Fruit fly (Drosophila melanogaster) whole organism, pupa: ENCODE data around the gene Obp99b.
A peak's percentile ranks its signal among the peaks of the same experiment; 100 is the strongest.

Experiments
- CG10348 ChIP-seq: fragments of 200-800 bp; sonication (Bioruptor generic); IDR thresholded peaks from 2 replicates; pipeline ENCODE4 v1.3.6; 2022; ENCODE audit warnings: missing biosample characterization, missing genetic modification characterization
- CG12605 ChIP-seq: fragments of 200-800 bp; sonication (Bioruptor generic); IDR thresholded peaks from 2 replicates; pipeline ENCODE4 v1.3.6; 2022; ENCODE audit warnings: missing biosample characterization, missing genetic modification characterization
- CG13204 ChIP-seq: fragments of 200-800 bp; sonication (Bioruptor generic); optimal IDR thresholded peaks from 2 replicates; lab custom pipeline; 2018; ENCODE audit warnings: missing biosample characterization, mild to moderate bottlenecking, missing genetic modification characterization, moderate library complexity
- CG14655 ChIP-seq: fragments of 200-800 bp; sonication (Bioruptor generic); optimal IDR thresholded peaks from 3 replicates; lab custom pipeline; 2017; ENCODE audit warnings: mild to moderate bottlenecking, missing biosample characterization, missing genetic modification reagents, missing genetic modification characterization
- CG15710 ChIP-seq: fragments of 200-800 bp; sonication (Bioruptor generic); optimal IDR thresholded peaks from 2 replicates; lab custom pipeline; 2018; ENCODE audit warnings: missing biosample characterization, mild to moderate bottlenecking, missing genetic modification characterization, moderate library complexity
- CG17806 ChIP-seq: fragments of 200-800 bp; sonication (Bioruptor generic); optimal IDR thresholded peaks from 2 replicates; lab custom pipeline; 2018; ENCODE audit warnings: missing biosample characterization, mild to moderate bottlenecking, missing genetic modification characterization, moderate library complexity
- CG32121 ChIP-seq: fragments of 200-800 bp; sonication (Bioruptor generic); IDR thresholded peaks from 2 replicates; pipeline ENCODE4 v1.3.6; 2022; ENCODE audit warnings: missing biosample characterization, missing genetic modification characterization
- CG34367 ChIP-seq: fragments of 200-800 bp; sonication (Bioruptor generic); optimal IDR thresholded peaks from 2 replicates; lab custom pipeline; 2018; ENCODE audit warnings: missing biosample characterization, mild to moderate bottlenecking, missing genetic modification characterization
- CG4496 ChIP-seq: fragments of 200-800 bp; sonication (Bioruptor generic); IDR thresholded peaks from 3 replicates; pipeline ENCODE4 v1.3.6; 2022; ENCODE audit warnings: missing biosample characterization, missing genetic modification characterization
- CG8159 ChIP-seq: fragments of 200-800 bp; sonication (Bioruptor generic); optimal IDR thresholded peaks from 3 replicates; lab custom pipeline; 2018; ENCODE audit warnings: missing biosample characterization, mild to moderate bottlenecking, missing genetic modification characterization, moderate library complexity
- CG8301 ChIP-seq: fragments of 200-800 bp; sonication (Bioruptor generic); optimal IDR thresholded peaks from 2 replicates; lab custom pipeline; 2018; ENCODE audit warnings: missing biosample characterization, mild to moderate bottlenecking, missing genetic modification characterization
- CG9948 ChIP-seq: fragments of 200-800 bp; sonication (Bioruptor generic); optimal IDR thresholded peaks from 2 replicates; lab custom pipeline; 2018; ENCODE audit warnings: missing biosample characterization, mild to moderate bottlenecking, missing genetic modification characterization, moderate library complexity
- D1 ChIP-seq: fragments of 200-800 bp; sonication (Bioruptor generic); optimal IDR thresholded peaks from 2 replicates; lab custom pipeline; 2018; ENCODE audit warnings: missing biosample characterization, mild to moderate bottlenecking, missing genetic modification characterization, moderate library complexity
- EcR ChIP-seq: fragments of 200-800 bp; sonication (Bioruptor generic); optimal IDR thresholded peaks from 3 replicates; lab custom pipeline; 2019; ENCODE audit warnings: missing biosample characterization, missing genetic modification characterization, mild to moderate bottlenecking, moderate library complexity, missing genetic modification reagents
- Ets98B ChIP-seq: fragments of 200-800 bp; sonication (Bioruptor generic); IDR thresholded peaks from 2 replicates; pipeline ENCODE4 v1.3.6; 2022; ENCODE audit warnings: missing biosample characterization, missing genetic modification characterization
- Pif1A ChIP-seq: fragments of 200-800 bp; sonication (Bioruptor generic); optimal IDR thresholded peaks from 3 replicates; lab custom pipeline; 2016; ENCODE audit warnings: missing biosample characterization, missing genetic modification characterization
- Pif1B ChIP-seq: fragments of 200-800 bp; sonication (Bioruptor generic); optimal IDR thresholded peaks from 3 replicates; lab custom pipeline; 2016; ENCODE audit warnings: missing biosample characterization, missing genetic modification characterization
- Snoo ChIP-seq: fragments of 200-800 bp; sonication (Bioruptor generic); optimal IDR thresholded peaks from 3 replicates; lab custom pipeline; 2017; ENCODE audit warnings: missing biosample characterization, mild to moderate bottlenecking, missing genetic modification characterization, inconsistent platforms
- fd96Ca ChIP-seq: fragments of 200-800 bp; sonication (Bioruptor generic); IDR thresholded peaks from 3 replicates; pipeline ENCODE4 v1.3.6; 2022; ENCODE audit warnings: missing biosample characterization, missing genetic modification characterization
- gl ChIP-seq: fragments of 200-800 bp; sonication (Bioruptor generic); optimal IDR thresholded peaks from 2 replicates; lab custom pipeline; 2018; ENCODE audit warnings: missing biosample characterization, mild to moderate bottlenecking, missing genetic modification characterization
- rn ChIP-seq: fragments of 200-800 bp; sonication (Bioruptor generic); IDR thresholded peaks from 2 replicates; pipeline ENCODE4 v1.3.6; 2022; ENCODE audit warnings: missing biosample characterization, missing genetic modification characterization

The Obp99b gene

dm6 chr3R:29716782-29717317 lies at the start of gene Obp99b:
TSS of gene Obp99b (minus strand) at chr3R:29716896.
- TF ChIP-seq CG13204 (GFP tag; lab: Kevin White, UChicago) (peak; percentile 58), CG9948 (tag; lab: Kevin White, UChicago) (peak; percentile 29), gl (peak; percentile 74), Ets98B (GFP tag; lab: Robert Waterston, UW) (peak; percentile 69; the same call in 1 of the 2 replicates), fd96Ca (GFP tag; lab: Robert Waterston, UW) (peak; percentile 75; the same call in 2 of the 3 replicates), CG8301 (peak; percentile 64), D1 (tag; lab: Kevin White, UChicago) (no peak), CG34367 (tag; lab: Kevin White, UChicago) (peak; percentile 71), CG10348 (no peak), CG15710 (tag; lab: Kevin White, UChicago) (peak; percentile 36), rn (GFP tag; lab: Robert Waterston, UW) (0 out of 2 replicates have a peak, but pooled peaks have one; percentile 11), Pif1A (GFP tag; lab: Kevin White, UChicago) (peak; percentile 69), CG14655 (GFP tag; lab: Kevin White, UChicago) (peak; percentile 78), EcR (GFP tag; lab: Kevin White, UChicago) (peak; percentile 52), CG32121 (GFP tag; lab: Robert Waterston, UW) (peak; percentile 63; the same call in 1 of the 2 replicates), CG4496 (peak; percentile 84), Snoo (tag; lab: Kevin White, UChicago) (peak; percentile 63), CG12605 (peak; percentile 53; the same call in 1 of the 2 replicates), CG17806 (peak; percentile 42), CG8159 (tag; lab: Kevin White, UChicago) (peak; percentile 48), Pif1B (peak; percentile 24)

- TF ChIP-seq fd96Ca (GFP tag; lab: Robert Waterston, UW), result no peak
- no peak for TF ChIP-seq CG34367 (tag; lab: Kevin White, UChicago)
- TF ChIP-seq Pif1B, result no peak
- peak; percentile 7 for TF ChIP-seq CG13204 (GFP tag; lab: Kevin White, UChicago)
- TF ChIP-seq CG12605, result no peak
- TF ChIP-seq CG17806, result no peak
- TF ChIP-seq CG10348, result no peak
- no peak for TF ChIP-seq Pif1A (GFP tag; lab: Kevin White, UChicago)
- no peak for TF ChIP-seq Snoo (tag; lab: Kevin White, UChicago)
- no peak for TF ChIP-seq D1 (tag; lab: Kevin White, UChicago)
- TF ChIP-seq CG4496, result peak; percentile 42; the same call in 2 of the 3 replicates
- TF ChIP-seq CG15710 (tag; lab: Kevin White, UChicago), result no peak
- TF ChIP-seq CG14655 (GFP tag; lab: Kevin White, UChicago), result no peak
- no peak for TF ChIP-seq CG8301
- no peak for TF ChIP-seq CG8159 (tag; lab: Kevin White, UChicago)
- no peak for TF ChIP-seq CG32121 (GFP tag; lab: Robert Waterston, UW)
- TF ChIP-seq rn (GFP tag; lab: Robert Waterston, UW), result no peak
Observed at dm6 chr3R:29765267-29766095, 48.8 kb upstream of the Obp99b start, which contains the start of gene kay. TSS of gene kay (plus strand) at chr3R:29765995.

dm6 chr3R:29764249-29765042 lies 47.8 kb upstream of the Obp99b start:
- TF ChIP-seq CG13204 (GFP tag; lab: Kevin White, UChicago) (peak; percentile 11), D1 (tag; lab: Kevin White, UChicago) (no peak), EcR (GFP tag; lab: Kevin White, UChicago) (peak; percentile 95)

dm6 chr3R:29763804-29764203 lies 47.1 kb upstream of the Obp99b start:
- TF ChIP-seq rn (GFP tag; lab: Robert Waterston, UW) (no peak), gl (no peak), CG17806 (peak; percentile 22), D1 (tag; lab: Kevin White, UChicago) (no peak), Pif1A (GFP tag; lab: Kevin White, UChicago) (no peak), Pif1B (no peak), CG10348 (no peak), CG9948 (tag; lab: Kevin White, UChicago) (no peak), CG14655 (GFP tag; lab: Kevin White, UChicago) (peak; percentile 29), CG8301 (no peak), CG15710 (tag; lab: Kevin White, UChicago) (no peak), CG8159 (tag; lab: Kevin White, UChicago) (peak; percentile 43)

dm6 chr3R:29763154-29763553 lies 46.5 kb upstream of the Obp99b start:
- TF ChIP-seq D1 (tag; lab: Kevin White, UChicago) (peak; percentile 46), CG14655 (GFP tag; lab: Kevin White, UChicago) (peak; percentile 71), Pif1B (peak; percentile 74), EcR (GFP tag; lab: Kevin White, UChicago) (peak; percentile 51), fd96Ca (GFP tag; lab: Robert Waterston, UW) (peak; percentile 77), CG17806 (peak; percentile 81), CG9948 (tag; lab: Kevin White, UChicago) (peak; percentile 75), CG12605 (peak; percentile 56), CG32121 (GFP tag; lab: Robert Waterston, UW) (peak; percentile 58), CG10348 (no peak), CG34367 (tag; lab: Kevin White, UChicago) (peak; percentile 72), Snoo (tag; lab: Kevin White, UChicago) (peak; percentile 93), CG4496 (peak; percentile 85), CG15710 (tag; lab: Kevin White, UChicago) (peak; percentile 83), CG8301 (peak; percentile 70), CG8159 (tag; lab: Kevin White, UChicago) (peak; percentile 85), Ets98B (GFP tag; lab: Robert Waterston, UW) (peak; percentile 72), CG13204 (GFP tag; lab: Kevin White, UChicago) (peak; percentile 36), gl (peak; percentile 52), rn (GFP tag; lab: Robert Waterston, UW) (peak; percentile 69), Pif1A (GFP tag; lab: Kevin White, UChicago) (peak; percentile 93)
